Fruit fly (Drosophila melanogaster) whole organism, embryonic: ENCODE results near the gene spel1.

Source experiments
- Abd-B ChIP-seq: fragments of 200-800 bp; sonication (Bioruptor generic); optimal IDR thresholded peaks from 2 replicates; lab custom pipeline; 2018; ENCODE audit warnings: missing biosample characterization, mild to moderate bottlenecking, missing genetic modification characterization, moderate library complexity
- B-H1 ChIP-seq: fragments of 200-800 bp; sonication (Bioruptor generic); IDR thresholded peaks from 3 replicates; pipeline ENCODE4 v1.3.6; 2022; ENCODE audit warnings: missing biosample characterization, missing genetic modification characterization
- B-H2 ChIP-seq: fragments of 200-800 bp; sonication (Bioruptor generic); optimal IDR thresholded peaks from 2 replicates; lab custom pipeline; 2018; ENCODE audit warnings: missing biosample characterization, mild to moderate bottlenecking, missing genetic modification characterization
- CG10147 ChIP-seq: fragments of 200-800 bp; sonication (Bioruptor generic); optimal IDR thresholded peaks from 2 replicates; lab custom pipeline; 2019; ENCODE audit warnings: missing biosample characterization, mild to moderate bottlenecking, missing genetic modification characterization, moderate library complexity
- CG11398 ChIP-seq: fragments of 200-800 bp; sonication (Bioruptor generic); optimal IDR thresholded peaks from 2 replicates; lab custom pipeline; 2016; ENCODE audit warnings: missing biosample characterization, missing genetic modification characterization
- CG12942 ChIP-seq: fragments of 200-800 bp; sonication (Bioruptor generic); optimal IDR thresholded peaks from 3 replicates; lab custom pipeline; 2016; ENCODE audit warnings: missing biosample characterization, missing genetic modification characterization
- CG13624 ChIP-seq: fragments of 200-800 bp; sonication (Bioruptor generic); optimal IDR thresholded peaks from 2 replicates; lab custom pipeline; 2016; ENCODE audit warnings: missing biosample characterization, missing genetic modification characterization
- CG18476 ChIP-seq: fragments of 200-800 bp; sonication (Bioruptor generic); optimal IDR thresholded peaks from 2 replicates; lab custom pipeline; 2016; ENCODE audit warnings: missing biosample characterization, mild to moderate bottlenecking, missing genetic modification characterization
- CG18599 ChIP-seq: fragments of 200-800 bp; sonication (Bioruptor generic); optimal IDR thresholded peaks from 3 replicates; lab custom pipeline; 2017; ENCODE audit warnings: missing biosample characterization, missing genetic modification characterization, mild to moderate bottlenecking, moderate library complexity, missing genetic modification reagents
- CG31441 ChIP-seq: fragments of 200-800 bp; sonication (Bioruptor generic); IDR thresholded peaks from 2 replicates; pipeline ENCODE4 v1.3.6; 2022; ENCODE audit warnings: missing biosample characterization, missing genetic modification characterization
- CG33213 ChIP-seq: fragments of 200-800 bp; sonication (Bioruptor generic); optimal IDR thresholded peaks from 3 replicates; lab custom pipeline; 2016; ENCODE audit warnings: missing biosample characterization, missing genetic modification characterization
- CG3838 ChIP-seq: fragments of 200-800 bp; sonication (Bioruptor generic); optimal IDR thresholded peaks from 3 replicates; lab custom pipeline; 2016; ENCODE audit warnings: missing biosample characterization, missing genetic modification characterization
- CG42726 ChIP-seq: fragments of 200-800 bp; sonication (Bioruptor generic); IDR thresholded peaks from 2 replicates; pipeline ENCODE4 v1.3.6; 2022; ENCODE audit warnings: missing biosample characterization, missing genetic modification characterization; ENCODE audit not compliant: partially characterized antibody
- CG43689 ChIP-seq: fragments of 200-800 bp; sonication (Bioruptor generic); IDR thresholded peaks from 2 replicates; pipeline ENCODE4 v1.3.6; 2022; ENCODE audit warnings: missing biosample characterization, missing genetic modification characterization
- CG6765 ChIP-seq: fragments of 200-800 bp; sonication (Bioruptor generic); optimal IDR thresholded peaks from 3 replicates; lab custom pipeline; 2017; ENCODE audit warnings: missing biosample characterization, mild to moderate bottlenecking, missing genetic modification characterization
- CG7357 ChIP-seq: fragments of 200-800 bp; sonication (Bioruptor generic); IDR thresholded peaks from 3 replicates; pipeline ENCODE4 v1.3.6; 2022; ENCODE audit warnings: missing biosample characterization, missing genetic modification characterization
- CG8281 ChIP-seq: fragments of 200-800 bp; sonication (Bioruptor generic); optimal IDR thresholded peaks from 2 replicates; lab custom pipeline; 2018; ENCODE audit warnings: missing biosample characterization, mild to moderate bottlenecking, missing genetic modification characterization, moderate library complexity
- Dbx ChIP-seq: fragments of 200-800 bp; sonication (Bioruptor generic); IDR thresholded peaks from 3 replicates; pipeline ENCODE4 v1.3.6; 2022; ENCODE audit warnings: missing biosample characterization, missing genetic modification characterization
- Dip2 ChIP-seq: fragments of 200-800 bp; sonication (Bioruptor generic); IDR thresholded peaks from 2 replicates; pipeline ENCODE4 v1.3.6; 2022; ENCODE audit warnings: missing biosample characterization, missing genetic modification characterization
- Dll ChIP-seq: fragments of 200-800 bp; sonication (Bioruptor generic); IDR thresholded peaks from 4 replicates; pipeline ENCODE4 v1.3.6; 2022; ENCODE audit warnings: missing biosample characterization, missing genetic modification characterization; ENCODE audit not compliant: partially characterized antibody
- Doc2 ChIP-seq: fragments of 200-800 bp; sonication (Bioruptor generic); IDR thresholded peaks from 2 replicates; pipeline ENCODE4 v1.3.6; 2022; ENCODE audit warnings: missing biosample characterization, missing genetic modification characterization
- Drgx ChIP-seq: fragments of 200-800 bp; sonication (Bioruptor generic); IDR thresholded peaks from 2 replicates; pipeline ENCODE4 v1.3.6; 2022; ENCODE audit warnings: missing biosample characterization, missing genetic modification characterization
- ERR ChIP-seq: fragments of 200-800 bp; sonication (Bioruptor generic); optimal IDR thresholded peaks from 2 replicates; lab custom pipeline; 2016; ENCODE audit warnings: missing biosample characterization, missing genetic modification characterization
- Eip74EF ChIP-seq, 2 experiments: fragments of 200-800 bp in 1 of 2; fragments of >200 bp in 1 of 2; sonication (Bioruptor generic) in 1 of 2; optimal IDR thresholded peaks; 2 replicates each; lab custom pipeline; 2017 to 2019; ENCODE audit warnings: missing biosample characterization in 2 of 2, missing genetic modification characterization in 2 of 2, mild to moderate bottlenecking in 1 of 2, moderate library complexity in 1 of 2
- HLH4C ChIP-seq: fragments of 200-800 bp; sonication (Bioruptor generic); IDR thresholded peaks from 3 replicates; pipeline ENCODE4 v1.3.6; 2022; ENCODE audit warnings: missing biosample characterization, missing genetic modification characterization; ENCODE audit not compliant: partially characterized antibody
- Hmr ChIP-seq: fragments of 200-800 bp; sonication (Bioruptor generic); optimal IDR thresholded peaks from 3 replicates; lab custom pipeline; 2017; ENCODE audit warnings: mild to moderate bottlenecking, missing biosample characterization, missing genetic modification reagents, missing genetic modification characterization
- Hr3 ChIP-seq: fragments of 200-800 bp; sonication (Bioruptor generic); optimal IDR thresholded peaks from 3 replicates; lab custom pipeline; 2016; ENCODE audit warnings: missing biosample characterization, missing genetic modification characterization
- Max ChIP-seq: fragments of 200-800 bp; sonication (Bioruptor generic); optimal IDR thresholded peaks from 2 replicates; lab custom pipeline; 2016; ENCODE audit warnings: missing biosample characterization, mild to moderate bottlenecking, missing genetic modification characterization
- Med ChIP-seq: fragments of 200-800 bp; sonication (Bioruptor generic); peaks from one replicate; lab custom pipeline; 2016; ENCODE audit warnings: missing biosample characterization, missing genetic modification characterization, mild to moderate bottlenecking, inconsistent platforms, moderate library complexity
- Mrtf ChIP-seq: fragments of 200-800 bp; sonication (Bioruptor generic); IDR thresholded peaks from 3 replicates; pipeline ENCODE4 v1.3.6; 2022; ENCODE audit warnings: missing biosample characterization, missing genetic modification characterization
- NfI ChIP-seq: fragments of 200-800 bp; sonication (Bioruptor generic); optimal IDR thresholded peaks from 3 replicates; lab custom pipeline; 2018; ENCODE audit warnings: missing biosample characterization, mild to moderate bottlenecking, missing genetic modification characterization, moderate library complexity
- Optix ChIP-seq: fragments of 200-800 bp; sonication (Bioruptor generic); IDR thresholded peaks from 3 replicates; pipeline ENCODE4 v1.3.6; 2022; ENCODE audit warnings: missing biosample characterization, missing genetic modification characterization
- PHDP ChIP-seq: fragments of 200-800 bp; sonication (Bioruptor generic); optimal IDR thresholded peaks from 3 replicates; lab custom pipeline; 2018; ENCODE audit warnings: missing biosample characterization, mild to moderate bottlenecking, missing genetic modification characterization, moderate library complexity
- Sox102F ChIP-seq: fragments of 200-800 bp; sonication (Bioruptor generic); optimal IDR thresholded peaks from 2 replicates; lab custom pipeline; 2018; ENCODE audit warnings: missing biosample characterization, mild to moderate bottlenecking, missing genetic modification characterization, moderate library complexity
- ac ChIP-seq: fragments of 200-800 bp; sonication (Bioruptor generic); optimal IDR thresholded peaks from 3 replicates; lab custom pipeline; 2017; ENCODE audit warnings: missing biosample characterization, mild to moderate bottlenecking, missing genetic modification characterization
- bigmax ChIP-seq: fragments of 200-800 bp; sonication (Bioruptor generic); optimal IDR thresholded peaks from 2 replicates; lab custom pipeline; 2018; ENCODE audit warnings: missing biosample characterization, mild to moderate bottlenecking, missing genetic modification characterization
- cas ChIP-seq: fragments of 200-800 bp; sonication (Bioruptor generic); IDR thresholded peaks from 2 replicates; pipeline ENCODE4 v1.3.6; 2022; ENCODE audit warnings: missing biosample characterization, missing genetic modification characterization
- disco-r ChIP-seq: fragments of 200-800 bp; sonication (Bioruptor generic); optimal IDR thresholded peaks from 2 replicates; lab custom pipeline; 2016; ENCODE audit warnings: missing biosample characterization, missing genetic modification characterization
- dpn ChIP-seq, 2 experiments: fragments of 200-800 bp; sonication (Bioruptor generic); optimal IDR thresholded peaks; 3 replicates each; lab custom pipeline; 2016; ENCODE audit warnings: missing biosample characterization in 2 of 2, missing genetic modification characterization in 2 of 2
- dysf ChIP-seq: fragments of 200-800 bp; sonication (Bioruptor generic); IDR thresholded peaks from 3 replicates; pipeline ENCODE4 v1.3.6; 2022; ENCODE audit warnings: missing biosample characterization, missing genetic modification characterization
- eyg ChIP-seq: fragments of 200-800 bp; sonication (Bioruptor generic); optimal IDR thresholded peaks from 3 replicates; lab custom pipeline; 2016; ENCODE audit warnings: missing biosample characterization, missing genetic modification characterization
- ind ChIP-seq: fragments of 200-800 bp; sonication (Bioruptor generic); optimal IDR thresholded peaks from 3 replicates; lab custom pipeline; 2016; ENCODE audit warnings: missing biosample characterization, missing genetic modification characterization
- jigr1 ChIP-seq: fragments of 200-800 bp; sonication (Bioruptor generic); IDR thresholded peaks from 3 replicates; pipeline ENCODE4 v1.3.6; 2022; ENCODE audit warnings: missing biosample characterization, missing genetic modification characterization
- knrl ChIP-seq: fragments of 200-800 bp; sonication (Bioruptor generic); IDR thresholded peaks from 3 replicates; pipeline ENCODE4 v1.3.6; 2022; ENCODE audit warnings: missing biosample characterization, missing genetic modification characterization; ENCODE audit not compliant: partially characterized antibody
- nmo ChIP-seq: fragments of 200-800 bp; sonication (Bioruptor generic); optimal IDR thresholded peaks from 2 replicates; lab custom pipeline; 2018; ENCODE audit warnings: missing biosample characterization, mild to moderate bottlenecking, missing genetic modification characterization, moderate library complexity
- oc ChIP-seq: fragments of 200-800 bp; sonication (Bioruptor generic); optimal IDR thresholded peaks from 2 replicates; lab custom pipeline; 2018; ENCODE audit warnings: missing biosample characterization, mild to moderate bottlenecking, missing genetic modification characterization, moderate library complexity
- usp ChIP-seq: fragments of >200 bp; optimal IDR thresholded peaks from 2 replicates; lab custom pipeline; 2017; ENCODE audit warnings: missing biosample characterization, missing genetic modification characterization
- vfl ChIP-seq: fragments of 200-800 bp; sonication (Bioruptor generic); optimal IDR thresholded peaks from 2 replicates; lab custom pipeline; 2016; ENCODE audit warnings: missing biosample characterization, missing genetic modification characterization
- vvl ChIP-seq: fragments of 200-800 bp; sonication (Bioruptor generic); IDR thresholded peaks from 2 replicates; pipeline ENCODE4 v1.3.6; 2022; ENCODE audit warnings: missing biosample characterization, missing genetic modification characterization
- wdn ChIP-seq: fragments of 200-800 bp; sonication (Bioruptor generic); IDR thresholded peaks from 2 replicates; pipeline ENCODE4 v1.3.6; 2022; ENCODE audit warnings: missing biosample characterization, missing genetic modification characterization
- wor ChIP-seq: fragments of 200-800 bp; sonication (Bioruptor generic); IDR thresholded peaks from 2 replicates; pipeline ENCODE4 v1.3.6; 2022; ENCODE audit warnings: missing biosample characterization, missing genetic modification characterization

The spel1 gene

DNA sequence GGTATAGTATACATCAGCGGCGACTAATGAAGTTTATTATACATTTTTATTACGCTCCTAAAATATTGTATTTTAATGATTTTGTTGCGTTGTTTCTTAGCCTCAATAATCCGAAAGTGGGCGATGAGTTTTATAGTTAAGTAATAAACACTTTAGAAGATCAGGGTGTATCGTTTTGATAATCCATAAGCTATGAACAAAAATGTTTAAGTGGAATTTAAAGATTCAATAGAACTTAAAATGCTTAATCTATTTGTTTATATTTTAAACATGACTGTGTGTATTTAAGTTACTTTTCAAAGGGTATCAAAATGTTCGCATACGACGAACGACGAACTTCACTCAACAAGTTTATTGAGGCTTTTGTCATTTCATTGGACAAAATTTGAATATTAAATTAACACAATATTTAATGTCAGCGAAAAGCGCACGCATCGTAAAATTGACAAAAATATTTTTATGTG lies 10.4 kb downstream of the spel1 start (continued):
- TF ChIP-seq vvl (GFP tag; lab: Robert Waterston, UW) (peak; percentile 88), oc (tag; lab: Kevin White, UChicago) (peak; percentile 79), eyg (no peak), jigr1 (GFP tag; lab: Robert Waterston, UW) (0 out of 3 replicates have a peak, but pooled peaks have one; percentile 9), dysf (GFP tag; lab: Robert Waterston, UW) (peak; percentile 92), Dip2 (GFP tag; lab: Robert Waterston, UW) (no peak), vfl (GFP tag; lab: Kevin White, UChicago) (peak; percentile 46), CG33213 (GFP tag; lab: Kevin White, UChicago) (no peak), CG13624 (GFP tag; lab: Kevin White, UChicago) (peak; percentile 40), CG10147 (GFP tag; lab: Kevin White, UChicago) (peak; percentile 21), bigmax (GFP tag; lab: Kevin White, UChicago) (no peak), CG6765 (GFP tag; lab: Kevin White, UChicago) (peak; percentile 9), NfI (peak; percentile 41), HLH4C (GFP tag; lab: Robert Waterston, UW) (no peak), CG8281 (no peak), Eip74EF (GFP tag; optimal IDR thresholded peaks at IDR 0.05; lab: Kevin White, UChicago) (no peak), CG18476 (GFP tag; lab: Kevin White, UChicago) (no peak), dpn (GFP tag; optimal IDR thresholded peaks at IDR 0.05; lab: Kevin White, UChicago) (peak; percentile 54 to 78), Drgx (GFP tag; lab: Robert Waterston, UW) (no peak), ac (GFP tag; lab: Kevin White, UChicago) (no peak), Hr3 (GFP tag; lab: Kevin White, UChicago) (peak; percentile 55), disco-r (GFP tag; lab: Kevin White, UChicago) (no peak), CG18599 (peak; percentile 43), Optix (GFP tag; lab: Robert Waterston, UW) (no peak), CG3838 (GFP tag; lab: Kevin White, UChicago) (peak; percentile 35), Med (GFP tag; lab: Kevin White, UChicago) (peak; percentile 84), wdn (GFP tag; lab: Robert Waterston, UW) (peak; percentile 52; the same call in 1 of the 2 replicates), CG31441 (GFP tag; lab: Robert Waterston, UW) (peak; percentile 49), wor (GFP tag; lab: Robert Waterston, UW) (peak; percentile 52; the same call in 1 of the 2 replicates), Abd-B (GFP tag; lab: Kevin White, UChicago) (peak; percentile 71), ERR (GFP tag; lab: Kevin White, UChicago) (no peak), B-H2 (no peak), Dll (no peak), CG12942 (peak; percentile 26), usp (GFP tag; lab: Kevin White, UChicago) (no peak), CG42726 (GFP tag; lab: Robert Waterston, UW) (no peak), Max (GFP tag; lab: Kevin White, UChicago) (no peak), Doc2 (GFP tag; lab: Robert Waterston, UW) (no peak), CG43689 (GFP tag; lab: Robert Waterston, UW) (peak; percentile 82), Dbx (GFP tag; lab: Robert Waterston, UW) (peak; percentile 79), Mrtf (GFP tag; lab: Robert Waterston, UW) (peak; percentile 70), Sox102F (GFP tag; lab: Kevin White, UChicago) (peak; percentile 94), B-H1 (GFP tag; lab: Robert Waterston, UW) (peak; percentile 65), ind (GFP tag; lab: Kevin White, UChicago) (no peak), cas (GFP tag; lab: Robert Waterston, UW) (peak; percentile 24; the same call in 1 of the 2 replicates), nmo (GFP tag; lab: Kevin White, UChicago) (peak; percentile 20), CG7357 (no peak), knrl (GFP tag; lab: Robert Waterston, UW) (no peak), Hmr (GFP tag; lab: Kevin White, UChicago) (peak; percentile 76), PHDP (tag; lab: Kevin White, UChicago) (peak; percentile 87), CG11398 (peak; percentile 14)
